Worm (Caenorhabditis elegans) whole organism, L4 larva: ENCODE measurements around the gene ent-3.

Experiments used
- R02D3.7 ChIP-seq: fragments of 150-350 bp; sonication (generic microtip); optimal IDR thresholded peaks from 3 replicates; lab custom pipeline; 2014; ENCODE audit warnings: missing biosample characterization, missing genetic modification characterization
- T26A8.4 ChIP-seq: fragments of 200-800 bp; sonication (Bioruptor generic); IDR thresholded peaks from 2 replicates; pipeline ENCODE4 v1.3.6; 2022; ENCODE audit warnings: missing genetic modification characterization, missing compliant biosample characterization
- aha-1 ChIP-seq: fragments of 150-350 bp; peaks from one replicate; lab custom pipeline; 2014; ENCODE audit warnings: missing biosample characterization, missing genetic modification characterization
- ama-1 ChIP-seq: fragments of 150-350 bp; optimal IDR thresholded peaks from 2 replicates; lab custom pipeline; 2014; ENCODE audit warnings: inconsistent platforms, mixed read lengths
- dpl-1 ChIP-seq: fragments of 150-350 bp; optimal IDR thresholded peaks from 2 replicates; lab custom pipeline; 2014; ENCODE audit warnings: missing biosample characterization, missing genetic modification reagents, missing genetic modification characterization
- lim-7 ChIP-seq: fragments of 200-800 bp; sonication (Bioruptor generic); IDR thresholded peaks from 2 replicates; pipeline ENCODE4 v1.3.6; 2022; ENCODE audit warnings: missing genetic modification characterization, missing compliant biosample characterization
- madf-5 ChIP-seq, 2 experiments: fragments of 200-800 bp; sonication (Bioruptor generic); IDR thresholded peaks; 2 replicates each; pipeline ENCODE4 v1.3.6; 2022; ENCODE audit warnings: missing compliant biosample characterization in 2 of 2, missing genetic modification characterization in 2 of 2
- nhr-11 ChIP-seq: fragments of 150-350 bp; optimal IDR thresholded peaks from 2 replicates; lab custom pipeline; 2014; ENCODE audit warnings: missing biosample characterization, missing genetic modification characterization
- nhr-48 ChIP-seq: sonication (generic microtip); optimal IDR thresholded peaks from 2 replicates; lab custom pipeline; 2016; ENCODE audit warnings: mild to moderate bottlenecking, missing genetic modification characterization, missing compliant biosample characterization
- nhr-76 ChIP-seq: fragments of 150-350 bp; optimal IDR thresholded peaks from 2 replicates; lab custom pipeline; 2014; ENCODE audit warnings: missing biosample characterization, missing genetic modification characterization
- set-16 ChIP-seq: fragments of 200-800 bp; sonication (Bioruptor generic); IDR thresholded peaks from 2 replicates; pipeline ENCODE4 v1.3.6; 2022; ENCODE audit warnings: missing genetic modification reagents, missing genetic modification characterization, missing compliant biosample characterization
- unc-39 ChIP-seq: sonication (generic microtip); optimal IDR thresholded peaks from 2 replicates; lab custom pipeline; 2017; ENCODE audit warnings: missing biosample characterization, missing genetic modification characterization

DNA sequence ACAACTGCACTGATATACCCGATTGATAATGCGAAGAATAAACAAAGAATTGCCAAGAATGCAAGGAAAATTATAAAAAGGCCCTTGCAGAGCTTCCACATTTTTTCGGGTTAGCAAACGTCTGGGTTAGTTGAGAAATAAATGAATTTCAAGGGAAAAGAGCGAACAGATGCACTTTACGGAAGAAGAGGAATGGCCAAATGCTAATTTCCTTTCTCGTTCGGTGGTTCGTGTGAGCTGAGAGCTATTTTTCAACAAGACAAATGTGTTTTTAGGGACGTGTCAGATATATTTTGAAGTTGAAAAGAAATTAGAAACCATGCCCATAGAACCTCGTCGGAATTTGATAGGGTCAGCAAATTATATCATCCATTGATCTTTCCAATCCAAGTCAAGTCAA lies 25.0 kb upstream of the ent-3 start, which contains the start of gene F40G12.2:
- TF ChIP-seq nhr-48 (tag; lab: Kevin White, UChicago) (no peak), dpl-1 (GFP tag; lab: Kevin White, UChicago) (no peak), aha-1 (no peak), ama-1 (lab: Kevin White, UChicago) (no peak), madf-5 (GFP tag; IDR thresholded peaks at IDR 0.05; lab: Robert Waterston, UW) (no peak), R02D3.7 (no peak), T26A8.4 (GFP tag; lab: Robert Waterston, UW) (no peak), nhr-76 (tag; lab: Kevin White, UChicago) (no peak), lim-7 (GFP tag; lab: Robert Waterston, UW) (no peak), set-16 (GFP tag; lab: Robert Waterston, UW) (no peak), unc-39 (tag; lab: Kevin White, UChicago) (no peak), nhr-11 (no peak)
